Fruit fly (Drosophila melanogaster) whole organism, adult: ENCODE results near the gene CG10761.
A peak's percentile ranks its signal among the peaks of the same experiment; 100 is the strongest.

Experiments used
- CG11617 ChIP-seq: fragments of 200-800 bp; sonication (Bioruptor generic); optimal IDR thresholded peaks from 2 replicates; lab custom pipeline; 2017; ENCODE audit warnings: mild to moderate bottlenecking, missing biosample characterization, missing genetic modification reagents, missing genetic modification characterization
- CG12768 ChIP-seq: fragments of 200-800 bp; sonication (Bioruptor generic); optimal IDR thresholded peaks from 2 replicates; lab custom pipeline; 2017; ENCODE audit warnings: missing biosample characterization, missing genetic modification characterization, mild to moderate bottlenecking, moderate library complexity, missing genetic modification reagents
- CG14711 ChIP-seq: fragments of 200-800 bp; sonication (Bioruptor generic); optimal IDR thresholded peaks from 2 replicates; lab custom pipeline; 2018; ENCODE audit warnings: missing biosample characterization, mild to moderate bottlenecking, missing genetic modification characterization, moderate library complexity
- CG1620 ChIP-seq: fragments of 200-800 bp; sonication (Bioruptor generic); optimal IDR thresholded peaks from 2 replicates; lab custom pipeline; 2016; ENCODE audit warnings: missing biosample characterization, missing genetic modification characterization
- CG33017 ChIP-seq: fragments of 200-800 bp; sonication (Bioruptor generic); optimal IDR thresholded peaks from 2 replicates; lab custom pipeline; 2018; ENCODE audit warnings: missing biosample characterization, mild to moderate bottlenecking, missing genetic modification characterization, moderate library complexity
- CG5204 ChIP-seq: fragments of 200-800 bp; sonication (Bioruptor generic); optimal IDR thresholded peaks from 2 replicates; lab custom pipeline; 2016; ENCODE audit warnings: missing biosample characterization, missing genetic modification characterization
- CG7045 ChIP-seq: fragments of 200-800 bp; sonication (Bioruptor generic); optimal IDR thresholded peaks from 2 replicates; lab custom pipeline; 2017; ENCODE audit warnings: missing biosample characterization, mild to moderate bottlenecking, missing genetic modification characterization
- CG7101 ChIP-seq: fragments of 200-800 bp; sonication (Bioruptor generic); optimal IDR thresholded peaks from 2 replicates; lab custom pipeline; 2018; ENCODE audit warnings: missing biosample characterization, mild to moderate bottlenecking, missing genetic modification characterization, moderate library complexity
- Clk ChIP-seq: fragments of 200-800 bp; sonication (Bioruptor generic); optimal IDR thresholded peaks from 2 replicates; lab custom pipeline; 2017; ENCODE audit warnings: missing biosample characterization, missing genetic modification characterization
- Crg-1 ChIP-seq: fragments of 200-800 bp; sonication (Bioruptor generic); optimal IDR thresholded peaks from 2 replicates; lab custom pipeline; 2016; ENCODE audit warnings: missing biosample characterization, missing genetic modification characterization
- Hr96 ChIP-seq: fragments of 200-800 bp; sonication (Bioruptor generic); optimal IDR thresholded peaks from 2 replicates; lab custom pipeline; 2016; ENCODE audit warnings: missing biosample characterization, missing genetic modification characterization
- Mnt ChIP-seq: fragments of 200-800 bp; sonication (Bioruptor generic); optimal IDR thresholded peaks from 2 replicates; lab custom pipeline; 2016; ENCODE audit warnings: missing biosample characterization, mild to moderate bottlenecking, missing genetic modification characterization
- bab1 ChIP-seq: fragments of 200-800 bp; sonication (Bioruptor generic); optimal IDR thresholded peaks from 3 replicates; lab custom pipeline; 2019; ENCODE audit warnings: missing biosample characterization, mild to moderate bottlenecking, missing genetic modification characterization, moderate library complexity
- cic ChIP-seq: fragments of 200-800 bp; sonication (Bioruptor generic); optimal IDR thresholded peaks from 2 replicates; lab custom pipeline; 2017; ENCODE audit warnings: missing biosample characterization, mild to moderate bottlenecking, missing genetic modification characterization, moderate library complexity
- cnc ChIP-seq, 2 experiments: fragments of >200 bp; optimal IDR thresholded peaks; 2 replicates each; lab custom pipeline; 2017
- kay ChIP-seq: fragments of 200-800 bp; sonication (Bioruptor generic); peaks from one replicate; lab custom pipeline; 2016; ENCODE audit warnings: missing biosample characterization, missing genetic modification characterization, borderline replicate concordance
- ovo ChIP-seq: fragments of 200-800 bp; sonication (Bioruptor generic); optimal IDR thresholded peaks from 2 replicates; lab custom pipeline; 2016; ENCODE audit warnings: missing biosample characterization, missing genetic modification characterization
- pad ChIP-seq: fragments of 200-800 bp; sonication (Bioruptor generic); optimal IDR thresholded peaks from 3 replicates; lab custom pipeline; 2017; ENCODE audit warnings: missing biosample characterization, missing genetic modification characterization, mild to moderate bottlenecking, moderate library complexity, missing genetic modification reagents
- tj ChIP-seq: fragments of 200-800 bp; sonication (Bioruptor generic); optimal IDR thresholded peaks from 3 replicates; lab custom pipeline; 2017; ENCODE audit warnings: missing biosample characterization, mild to moderate bottlenecking, missing genetic modification characterization, moderate library complexity
- toe ChIP-seq: fragments of 200-800 bp; sonication (Bioruptor generic); optimal IDR thresholded peaks from 2 replicates; lab custom pipeline; 2016; ENCODE audit warnings: missing biosample characterization, missing genetic modification characterization

Gene CG10761

dm6 chrX:8158942-8159472 lies 3.6 kb downstream of the CG10761 start:
- TF ChIP-seq pad (GFP tag; lab: Kevin White, UChicago) (no peak), CG33017 (tag; lab: Kevin White, UChicago) (no peak), Crg-1 (no peak), Hr96 (GFP tag; lab: Kevin White, UChicago) (no peak), CG14711 (tag; lab: Kevin White, UChicago) (no peak), CG7101 (no peak), CG1620 (GFP tag; lab: Kevin White, UChicago) (no peak)

dm6 chrX:8157294-8157693 lies 5.3 kb downstream of the CG10761 start, which contains the start of the genes Traf6 and GIIIspla2:
Traf6 (minus strand) TSS chrX:8157386.
GIIIspla2 (plus strand) TSS chrX:8157628.
- TF ChIP-seq CG7101: peak; percentile 90
- peak; percentile 51 for TF ChIP-seq cic (GFP tag; lab: Kevin White, UChicago)
- peak; percentile 76 for TF ChIP-seq CG33017 (tag; lab: Kevin White, UChicago)
- TF ChIP-seq bab1 (GFP tag; lab: Kevin White, UChicago): peak; percentile 78
- TF ChIP-seq Mnt (GFP tag; lab: Kevin White, UChicago): peak; percentile 92
- TF ChIP-seq Crg-1: peak; percentile 68
- TF ChIP-seq CG7045: peak; percentile 74
- TF ChIP-seq CG1620 (GFP tag; lab: Kevin White, UChicago): peak; percentile 87
- TF ChIP-seq Clk (GFP tag; lab: Kevin White, UChicago): peak; percentile 54
- TF ChIP-seq CG5204 (GFP tag; lab: Kevin White, UChicago): peak; percentile 76
- TF ChIP-seq CG12768 (GFP tag; lab: Kevin White, UChicago): peak; percentile 66
- peak; percentile 87 for TF ChIP-seq CG11617 (GFP tag; lab: Kevin White, UChicago)
- TF ChIP-seq cnc (optimal IDR thresholded peaks at IDR 0.05; lab: Kevin White, UChicago): no peak
- TF ChIP-seq ovo (GFP tag; lab: Kevin White, UChicago): peak; percentile 81
- TF ChIP-seq tj: peak; percentile 71
- TF ChIP-seq pad (GFP tag; lab: Kevin White, UChicago): peak; percentile 81
- no peak for TF ChIP-seq Hr96 (GFP tag; lab: Kevin White, UChicago)
- TF ChIP-seq CG14711 (tag; lab: Kevin White, UChicago): peak; percentile 80
- no peak for TF ChIP-seq kay (GFP tag; lab: Kevin White, UChicago)
- peak; percentile 73 for TF ChIP-seq toe

dm6 chrX:8152718-8153117 lies 9.9 kb downstream of the CG10761 start, which contains the start of gene CG18262:
CG18262 (plus strand) TSS chrX:8152948.
- TF ChIP-seq tj: no peak
- no peak for TF ChIP-seq CG7045
- TF ChIP-seq CG1620 (GFP tag; lab: Kevin White, UChicago): peak; percentile 54
- TF ChIP-seq CG7101: peak; percentile 45
- no peak for TF ChIP-seq Hr96 (GFP tag; lab: Kevin White, UChicago)
- peak; percentile 25 for TF ChIP-seq Mnt (GFP tag; lab: Kevin White, UChicago)
- TF ChIP-seq Clk (GFP tag; lab: Kevin White, UChicago): no peak
- peak; percentile 21 for TF ChIP-seq bab1 (GFP tag; lab: Kevin White, UChicago)
- TF ChIP-seq CG5204 (GFP tag; lab: Kevin White, UChicago): no peak
- TF ChIP-seq pad (GFP tag; lab: Kevin White, UChicago): peak; percentile 56
- TF ChIP-seq ovo (GFP tag; lab: Kevin White, UChicago): no peak
- TF ChIP-seq Crg-1: peak; percentile 48
- TF ChIP-seq CG33017 (tag; lab: Kevin White, UChicago): no peak
- TF ChIP-seq cnc (optimal IDR thresholded peaks at IDR 0.05; lab: Kevin White, UChicago): no peak
- no peak for TF ChIP-seq CG14711 (tag; lab: Kevin White, UChicago)
- TF ChIP-seq toe: no peak
- no peak for TF ChIP-seq kay (GFP tag; lab: Kevin White, UChicago)
- TF ChIP-seq CG12768 (GFP tag; lab: Kevin White, UChicago): peak; percentile 11
- no peak for TF ChIP-seq CG11617 (GFP tag; lab: Kevin White, UChicago)
- no peak for TF ChIP-seq cic (GFP tag; lab: Kevin White, UChicago)

- TF ChIP-seq pad (GFP tag; lab: Kevin White, UChicago) (no peak), kay (GFP tag; lab: Kevin White, UChicago) (no peak), ovo (GFP tag; lab: Kevin White, UChicago) (peak; percentile 64)
These were observed 10.5 kb downstream of the CG10761 start, which contains the start of gene Gbeta5 for dm6 chrX:8152077-8152476. Gbeta5 (minus strand) TSS chrX:8152275.

- no peak for TF ChIP-seq Clk (GFP tag; lab: Kevin White, UChicago)
- no peak for TF ChIP-seq tj
These were observed 14.0 kb downstream of the CG10761 start, which contains the start of gene CG10959 for dm6 chrX:8148556-8148955. CG10959 (plus strand) TSS chrX:8148783.

- TF ChIP-seq Clk (GFP tag; lab: Kevin White, UChicago) (no peak), ovo (GFP tag; lab: Kevin White, UChicago) (no peak), Mnt (GFP tag; lab: Kevin White, UChicago) (no peak), tj (no peak), bab1 (GFP tag; lab: Kevin White, UChicago) (no peak), Hr96 (GFP tag; lab: Kevin White, UChicago) (no peak), toe (no peak), CG14711 (tag; lab: Kevin White, UChicago) (no peak), cic (GFP tag; lab: Kevin White, UChicago) (no peak)
These were observed 14.9 kb downstream of the CG10761 start, which contains the start of gene CG15336 for dm6 chrX:8147649-8148048. CG15336 (plus strand) TSS chrX:8147949.
